Fruit fly (Drosophila melanogaster): ENCODE results near the gene lin-52.
A peak's percentile ranks its signal among the peaks of the same experiment; 100 is the strongest.

DNA sequence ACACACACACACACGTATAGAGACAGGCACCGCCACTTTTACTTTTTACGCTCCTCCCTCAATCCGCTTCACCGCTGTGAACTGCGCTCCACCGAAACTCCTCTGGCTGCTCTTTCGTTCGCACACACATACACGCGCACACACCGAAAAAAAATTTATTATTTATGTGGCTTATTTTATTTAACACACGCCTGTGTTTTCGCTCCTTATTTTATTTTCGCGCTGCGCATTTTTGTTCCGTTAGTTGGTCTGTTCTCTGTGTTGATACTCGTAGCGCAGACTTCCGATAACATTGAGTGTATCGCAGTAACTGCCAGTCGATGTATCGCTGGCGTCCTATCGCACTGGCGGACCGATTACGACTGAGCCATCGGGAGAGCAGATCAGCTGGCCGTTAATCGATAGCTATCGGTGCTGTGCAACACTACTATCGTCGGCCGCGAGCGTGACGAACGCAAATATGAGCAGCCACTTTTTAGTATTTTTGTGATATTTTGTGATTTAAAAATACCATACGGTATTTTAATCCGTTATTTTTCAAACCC lies 17.0 kb downstream of the lin-52 start, which contains the start of gene Snx27:
- TF ChIP-seq Crg-1 (GFP tag; optimal IDR thresholded peaks at IDR 0.05) (peak; percentile 72), toe (GFP tag; optimal IDR thresholded peaks at IDR 0.05) (no peak), ovo (GFP tag; optimal IDR thresholded peaks at IDR 0.05) (peak; percentile 81), Clk (GFP tag; optimal IDR thresholded peaks at IDR 0.05) (no peak), CG7101 (tag; optimal IDR thresholded peaks at IDR 0.05) (peak; percentile 70), CG12768 (GFP tag; optimal IDR thresholded peaks at IDR 0.05) (peak; percentile 19), CG11617 (GFP tag; optimal IDR thresholded peaks at IDR 0.05) (peak; percentile 35), cic (GFP tag; optimal IDR thresholded peaks at IDR 0.05) (peak; percentile 33), bab1 (GFP tag; optimal IDR thresholded peaks at IDR 0.05) (peak; percentile 84)

Data from whole organism, adult.